Fruit fly (Drosophila melanogaster) S2 (cell line): Measurements from ENCODE around the gene Swt1.

Experiments used
- CG8478 ChIP-seq: fragments of >200 bp; optimal IDR thresholded peaks from 2 replicates; lab custom pipeline; 2018
- CTCF ChIP-seq, 2 experiments: fragments of >200 bp; optimal IDR thresholded peaks; 2 replicates each; lab custom pipeline; 2018

Gene Swt1

DNA sequence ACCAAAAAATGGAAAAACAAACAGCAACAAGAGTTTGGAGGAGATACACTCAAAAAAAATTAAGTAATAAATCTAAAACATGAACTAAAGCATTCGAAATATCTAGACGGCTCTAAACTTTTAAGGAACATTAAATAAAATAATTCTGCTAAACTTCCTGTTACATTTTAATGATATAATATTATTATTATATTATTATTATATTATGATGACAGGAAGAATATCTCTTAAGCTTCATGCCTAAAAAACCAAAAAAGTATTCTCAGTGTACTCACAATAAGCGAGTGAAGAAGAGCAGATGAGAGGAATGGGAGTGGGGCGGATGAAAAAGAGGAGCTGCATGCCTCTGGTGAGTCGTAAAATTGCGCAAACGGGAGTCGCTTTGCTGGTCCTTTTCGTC lies 32.2 kb downstream of the Swt1 start:
- TF ChIP-seq CTCF (optimal IDR thresholded peaks at IDR 0.05; lab: Kevin White, UChicago) (no peak), CG8478 (lab: Kevin White, UChicago) (no peak)

DNA sequence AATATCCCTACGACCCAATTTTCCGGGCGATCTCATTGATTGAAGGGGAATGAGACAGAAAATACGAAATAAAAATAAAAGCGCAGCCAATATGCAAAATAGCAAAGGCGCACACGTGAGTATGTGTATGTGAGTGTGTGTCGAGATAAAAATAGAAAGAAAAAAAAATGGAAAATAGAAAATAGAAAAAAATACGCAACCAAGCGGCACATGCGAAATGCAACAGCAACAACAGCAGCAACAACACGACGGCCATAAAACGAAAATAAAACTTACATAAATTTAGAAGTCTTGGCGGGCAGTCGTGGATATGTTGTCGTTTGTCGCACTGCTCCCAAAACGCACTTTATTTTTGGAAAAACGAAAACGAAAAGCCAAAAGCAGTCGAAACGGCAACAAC lies 33.1 kb downstream of the Swt1 start:
- TF ChIP-seq CTCF (optimal IDR thresholded peaks at IDR 0.05; lab: Kevin White, UChicago) = no peak
- TF ChIP-seq CG8478 (lab: Kevin White, UChicago) = no peak

DNA sequence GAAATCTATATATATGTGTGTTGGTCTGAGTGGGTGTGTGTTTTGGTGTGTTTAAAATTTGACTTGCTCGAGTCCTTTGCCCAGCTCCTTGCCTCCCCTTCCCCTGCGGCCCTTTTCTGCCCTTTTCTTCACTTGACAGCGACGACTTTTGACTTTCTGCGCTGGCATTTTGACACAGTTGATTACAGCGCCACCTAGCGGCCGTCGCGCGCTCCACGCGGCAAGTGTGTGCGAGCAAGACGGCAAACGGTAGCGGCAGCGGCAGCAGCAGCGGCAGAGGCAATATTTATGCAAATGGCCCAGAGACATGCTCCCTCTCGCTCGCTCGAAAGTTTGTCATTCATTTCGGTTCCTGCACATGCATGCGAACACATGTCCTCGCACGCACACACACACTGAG lies 38.2 kb downstream of the Swt1 start:
- TF ChIP-seq CG8478 (lab: Kevin White, UChicago) (no peak), CTCF (optimal IDR thresholded peaks at IDR 0.05; lab: Kevin White, UChicago) (peak; percentile 79 to 84)

DNA sequence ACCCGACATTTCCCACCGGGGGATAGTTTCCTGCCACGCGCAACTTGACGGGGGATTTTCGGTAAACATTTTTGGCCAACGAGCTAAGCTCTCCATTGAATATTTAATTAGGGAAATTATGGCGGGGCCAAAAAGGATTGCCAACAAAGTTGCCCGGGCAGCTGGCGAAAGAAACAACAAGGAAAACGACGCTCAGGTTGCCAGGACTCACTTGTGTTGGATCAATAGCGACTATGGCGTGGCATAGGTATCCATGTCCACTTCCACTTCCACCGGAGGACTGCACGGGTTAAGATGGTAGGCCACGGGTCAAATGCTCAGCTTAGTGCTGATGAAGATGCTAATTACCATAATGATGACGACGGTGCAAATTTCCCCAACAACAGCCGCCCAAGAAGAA lies 46.6 kb downstream of the Swt1 start, which contains the start of gene CG15373:
Gene CG15373, plus strand, starts transcription at position 301 of the 400 bp plus-strand sequence.
- TF ChIP-seq CG8478 (lab: Kevin White, UChicago) (no peak), CTCF (optimal IDR thresholded peaks at IDR 0.05; lab: Kevin White, UChicago) (no peak)
